Worm (Caenorhabditis elegans) whole organism, L1 larva: Measurements from ENCODE around the gene ZK673.6.
"Not testable (repeated sequence)": the region's sequence is repeated elsewhere in the genome, so short reads cannot be mapped to it uniquely, and the experiment has no call there.

Experiments
- F16B12.6 ChIP-seq: fragments of 150-350 bp; optimal IDR thresholded peaks from 2 replicates; lab custom pipeline; 2014; ENCODE audit warnings: missing biosample characterization, missing genetic modification characterization
- aly-2 ChIP-seq: fragments of 150-350 bp; optimal IDR thresholded peaks from 2 replicates; lab custom pipeline; 2014; ENCODE audit warnings: missing biosample characterization, missing genetic modification characterization
- blmp-1 ChIP-seq: fragments of 150-350 bp; optimal IDR thresholded peaks from 2 replicates; lab custom pipeline; 2014; ENCODE audit warnings: missing biosample characterization, missing genetic modification characterization
- ceh-88 ChIP-seq: fragments of 200-800 bp; sonication (Bioruptor generic); IDR thresholded peaks from 2 replicates; pipeline ENCODE4 v1.3.6; 2022; ENCODE audit warnings: missing genetic modification characterization, missing compliant biosample characterization
- ceh-90 ChIP-seq: sonication (generic microtip); optimal IDR thresholded peaks from 2 replicates; lab custom pipeline; 2016; ENCODE audit warnings: missing genetic modification characterization, missing compliant biosample characterization
- dpl-1 ChIP-seq, 3 experiments: fragments of 150-350 bp in 2 of 3; sonication (generic microtip) in 1 of 3; optimal IDR thresholded peaks; 2 replicates each; lab custom pipeline; 2014 to 2017; ENCODE audit warnings: missing biosample characterization in 3 of 3, missing genetic modification characterization in 3 of 3, missing genetic modification reagents in 3 of 3
- dsc-1 ChIP-seq: sonication (generic microtip); optimal IDR thresholded peaks from 2 replicates; lab custom pipeline; 2016; ENCODE audit warnings: mild to moderate bottlenecking, missing genetic modification characterization, missing compliant biosample characterization
- efl-1 ChIP-seq, 4 experiments: fragments of 150-350 bp; optimal IDR thresholded peaks in 3 of 4; peaks in 1 of 4; 1 replicate in 1 of 4; 2 replicates in 3 of 4; lab custom pipeline; 2014; ENCODE audit warnings: missing biosample characterization in 2 of 4, missing genetic modification characterization in 2 of 4, missing genetic modification reagents in 2 of 4
- egl-13 ChIP-seq: sonication (generic microtip); optimal IDR thresholded peaks from 2 replicates; lab custom pipeline; 2016; ENCODE audit warnings: missing genotype, missing genetic modification reagents, missing genetic modification characterization, missing compliant biosample characterization
- elt-2 ChIP-seq: sonication (generic microtip); optimal IDR thresholded peaks from 2 replicates; lab custom pipeline; 2016; ENCODE audit warnings: missing genetic modification characterization, mild to moderate bottlenecking, inconsistent platforms, missing compliant biosample characterization, missing genetic modification reagents
- ets-5 ChIP-seq: fragments of 200-800 bp; sonication (Bioruptor generic); IDR thresholded peaks from 2 replicates; pipeline ENCODE4 v1.3.6; 2022; ENCODE audit warnings: missing genetic modification characterization, missing compliant biosample characterization
- fkh-4 ChIP-seq: sonication (generic microtip); optimal IDR thresholded peaks from 2 replicates; lab custom pipeline; 2016; ENCODE audit warnings: missing compliant biosample characterization, missing genetic modification characterization, borderline replicate concordance
- grh-1 ChIP-seq: fragments of 200-800 bp; sonication (Bioruptor generic); IDR thresholded peaks from 2 replicates; pipeline ENCODE4 v1.3.6; 2022; ENCODE audit warnings: missing genetic modification reagents, missing genetic modification characterization, missing compliant biosample characterization
- hlh-4 ChIP-seq: sonication (generic microtip); optimal IDR thresholded peaks from 2 replicates; lab custom pipeline; 2016; ENCODE audit warnings: mild to moderate bottlenecking, missing genetic modification characterization, missing compliant biosample characterization
- jun-1 ChIP-seq: fragments of 150-350 bp; optimal IDR thresholded peaks from 2 replicates; lab custom pipeline; 2014; ENCODE audit warnings: missing biosample characterization, missing genetic modification reagents, missing genetic modification characterization
- lin-15B ChIP-seq: fragments of 150-350 bp; sonication (generic microtip); optimal IDR thresholded peaks from 3 replicates; lab custom pipeline; 2014; ENCODE audit warnings: missing biosample characterization, missing genetic modification characterization
- mab-9 ChIP-seq: fragments of 200-800 bp; sonication (Bioruptor generic); IDR thresholded peaks from 2 replicates; pipeline ENCODE4 v1.3.6; 2022; ENCODE audit warnings: missing genetic modification reagents, missing genetic modification characterization, missing compliant biosample characterization
- mdl-1 ChIP-seq, 2 experiments: fragments of 150-350 bp; optimal IDR thresholded peaks; 2 replicates each; lab custom pipeline; 2014 to 2017; ENCODE audit warnings: missing biosample characterization in 2 of 2, missing genetic modification characterization in 2 of 2, inconsistent platforms in 1 of 2
- mep-1 ChIP-seq: fragments of 150-350 bp; optimal IDR thresholded peaks from 2 replicates; lab custom pipeline; 2014; ENCODE audit warnings: missing biosample characterization, missing genetic modification characterization
- nhr-19 ChIP-seq: fragments of 200-800 bp; sonication (Bioruptor generic); conservative IDR thresholded peaks from 2 replicates; pipeline ENCODE4 v1.3.6; 2022; ENCODE audit warnings: missing genetic modification characterization, missing compliant biosample characterization
- nhr-47 ChIP-seq: sonication (generic microtip); optimal IDR thresholded peaks from 2 replicates; lab custom pipeline; 2016; ENCODE audit warnings: mild to moderate bottlenecking, missing genetic modification characterization, moderate library complexity, missing compliant biosample characterization
- nhr-71 ChIP-seq: sonication (generic microtip); optimal IDR thresholded peaks from 2 replicates; lab custom pipeline; 2016; ENCODE audit warnings: mild to moderate bottlenecking, missing genetic modification characterization, moderate library complexity, missing compliant biosample characterization
- nhr-76 ChIP-seq: sonication (generic microtip); optimal IDR thresholded peaks from 2 replicates; lab custom pipeline; 2017; ENCODE audit warnings: missing biosample characterization, missing genetic modification characterization
- pqm-1 ChIP-seq: sonication (generic microtip); optimal IDR thresholded peaks from 3 replicates; lab custom pipeline; 2017; ENCODE audit warnings: missing biosample characterization, missing genetic modification characterization
- skn-1 ChIP-seq: fragments of 150-350 bp; optimal IDR thresholded peaks from 2 replicates; lab custom pipeline; 2014; ENCODE audit warnings: missing biosample characterization, missing genetic modification characterization
- snu-23 ChIP-seq: sonication (generic microtip); optimal IDR thresholded peaks from 2 replicates; lab custom pipeline; 2016; ENCODE audit warnings: missing genetic modification characterization, missing compliant biosample characterization
- sox-4 ChIP-seq: sonication (generic microtip); optimal IDR thresholded peaks from 2 replicates; lab custom pipeline; 2016; ENCODE audit warnings: missing genetic modification characterization, missing compliant biosample characterization
- sup-37 ChIP-seq: fragments of 200-800 bp; sonication (Bioruptor generic); optimal IDR thresholded peaks from 2 replicates; lab custom pipeline; 2018; ENCODE audit warnings: mild to moderate bottlenecking, missing genetic modification characterization, missing compliant biosample characterization
- tbx-2 ChIP-seq: sonication (generic microtip); optimal IDR thresholded peaks from 2 replicates; lab custom pipeline; 2016; ENCODE audit warnings: missing genetic modification characterization, missing compliant biosample characterization
- tlp-1 ChIP-seq: fragments of 150-350 bp; optimal IDR thresholded peaks from 2 replicates; lab custom pipeline; 2014; ENCODE audit warnings: missing biosample characterization, missing genetic modification characterization
- vab-15 ChIP-seq: sonication (generic microtip); optimal IDR thresholded peaks from 2 replicates; lab custom pipeline; 2017; ENCODE audit warnings: missing genotype, mild to moderate bottlenecking, missing genetic modification characterization, missing compliant biosample characterization
- zag-1 ChIP-seq: fragments of 150-350 bp; optimal IDR thresholded peaks from 2 replicates; lab custom pipeline; 2014; ENCODE audit warnings: missing biosample characterization, missing genetic modification characterization
- zip-4 ChIP-seq: fragments of 200-800 bp; sonication (Bioruptor generic); optimal IDR thresholded peaks from 2 replicates; lab custom pipeline; 2018; ENCODE audit warnings: mild to moderate bottlenecking, missing genetic modification characterization, moderate library complexity, missing compliant biosample characterization
- ztf-4 ChIP-seq: fragments of 150-350 bp; optimal IDR thresholded peaks from 2 replicates; lab custom pipeline; 2014; ENCODE audit warnings: missing biosample characterization, missing genetic modification characterization

The ZK673.6 gene

ce11 chrII:10493034-10493433 lies 28.9 kb upstream of the ZK673.6 start, which contains the start of gene ZK666.8:
Gene ZK666.8 (minus strand): TSS chrII:10493134.
- TF ChIP-seq elt-2 (tag; lab: Kevin White, UChicago); mep-1; F16B12.6 (tag; lab: Kevin White, UChicago): not testable (repeated sequence)
- TF ChIP-seq, all 84 proteins: peak for 0; not testable (repeated sequence) for 84

DNA sequence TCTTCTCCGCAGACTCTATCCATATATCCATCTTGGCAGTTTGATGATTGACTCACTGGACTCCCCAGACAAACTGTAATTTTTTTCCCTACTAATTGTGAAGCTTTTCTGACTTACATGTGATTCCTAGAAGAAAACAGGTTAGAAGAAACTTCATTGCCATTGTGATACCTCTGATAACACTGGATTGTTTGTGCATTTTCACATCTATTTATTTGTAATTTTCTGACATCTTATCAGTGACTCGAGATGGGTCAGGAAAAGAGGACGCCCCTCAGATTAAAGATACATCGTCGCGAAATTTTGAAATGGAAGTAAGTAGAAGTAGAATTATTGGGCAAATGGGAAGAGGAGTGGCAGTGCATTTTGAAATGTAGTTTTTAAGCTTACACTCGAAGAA lies 26.2 kb upstream of the ZK673.6 start, which contains the start of gene clec-61:
clec-61 (minus strand) TSS at position 209 of the 400 bp plus-strand sequence.
- TF ChIP-seq elt-2 (tag; lab: Kevin White, UChicago) (peak; percentile 13), sox-4 (tag; lab: Kevin White, UChicago) (no peak)

DNA sequence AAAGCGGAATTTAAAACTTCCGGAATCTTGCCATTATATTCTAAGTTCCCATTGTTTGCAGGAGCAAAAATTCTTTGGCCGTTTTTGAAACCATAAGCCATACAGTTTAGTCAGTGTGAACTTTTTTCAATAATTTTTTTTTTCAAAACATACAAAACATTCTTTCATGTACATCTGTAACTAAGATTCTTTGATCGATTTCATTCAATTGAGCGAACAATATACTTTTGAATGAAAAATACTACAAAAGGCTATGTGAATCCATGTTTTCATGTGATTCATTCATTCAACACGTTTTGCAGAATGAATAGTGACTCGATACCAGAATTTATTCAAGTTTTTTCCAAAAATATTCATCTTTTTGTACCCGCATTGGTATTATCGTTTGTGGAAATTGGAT lies 22.6 kb upstream of the ZK673.6 start, which contains the start of gene ZK666.15:
ZK666.15 (plus strand) TSS at position 301 of the 400 bp plus-strand sequence.
- no peak for TF ChIP-seq tlp-1 (tag; lab: Kevin White, UChicago)
- no peak for TF ChIP-seq skn-1 (tag; lab: Kevin White, UChicago)
- TF ChIP-seq pqm-1 (tag; lab: Kevin White, UChicago), result no peak
- no peak for TF ChIP-seq ceh-88 (GFP tag; lab: Robert Waterston, UW)
- TF ChIP-seq vab-15 (tag; lab: Kevin White, UChicago), result no peak
- TF ChIP-seq dsc-1 (tag; lab: Kevin White, UChicago), result no peak
- no peak for TF ChIP-seq nhr-76 (tag; lab: Kevin White, UChicago)
- no peak for TF ChIP-seq zip-4 (GFP tag; lab: Kevin White, UChicago)
- no peak for TF ChIP-seq ztf-4 (tag; lab: Kevin White, UChicago)
- no peak for TF ChIP-seq hlh-4 (tag; lab: Kevin White, UChicago)
- no peak for TF ChIP-seq blmp-1 (tag; lab: Kevin White, UChicago)
- TF ChIP-seq dpl-1 (GFP tag; optimal IDR thresholded peaks at IDR 0.05; lab: Kevin White, UChicago), result no peak
- TF ChIP-seq aly-2, result no peak

DNA sequence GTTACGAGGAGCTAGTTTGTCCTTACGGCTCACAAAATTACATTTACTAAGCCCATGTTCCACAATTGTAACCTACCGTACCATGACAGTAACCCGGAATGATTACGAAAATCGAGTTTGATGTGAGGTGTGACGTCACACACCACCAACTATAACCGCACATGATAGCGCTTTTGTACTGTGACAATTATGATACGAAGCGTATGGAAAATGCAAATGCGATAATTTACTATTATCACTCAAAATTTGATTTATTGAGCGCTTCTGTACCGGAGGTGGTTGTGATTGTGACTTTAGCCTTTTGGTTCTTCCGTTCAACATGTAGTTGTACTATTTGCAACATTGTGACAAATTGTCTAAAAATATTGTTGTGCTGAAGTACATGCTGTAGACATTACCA lies 21.5 kb upstream of the ZK673.6 start:
- TF ChIP-seq nhr-76 (tag; lab: Kevin White, UChicago) (no peak), mab-9 (GFP tag; lab: Robert Waterston, UW) (no peak), efl-1 (optimal IDR thresholded peaks at IDR 0.05; lab: Kevin White, UChicago) (no peak), efl-1 (GFP tag; optimal IDR thresholded peaks at IDR 0.05 in 1 of 2; lab: Kevin White, UChicago) (peak in 1 of 2 experiments; percentile 86), nhr-19 (GFP tag; lab: Robert Waterston, UW) (no peak), elt-2 (tag; lab: Kevin White, UChicago) (peak; percentile 46)
- TF ChIP-seq, all 84 proteins: peak for 2

DNA sequence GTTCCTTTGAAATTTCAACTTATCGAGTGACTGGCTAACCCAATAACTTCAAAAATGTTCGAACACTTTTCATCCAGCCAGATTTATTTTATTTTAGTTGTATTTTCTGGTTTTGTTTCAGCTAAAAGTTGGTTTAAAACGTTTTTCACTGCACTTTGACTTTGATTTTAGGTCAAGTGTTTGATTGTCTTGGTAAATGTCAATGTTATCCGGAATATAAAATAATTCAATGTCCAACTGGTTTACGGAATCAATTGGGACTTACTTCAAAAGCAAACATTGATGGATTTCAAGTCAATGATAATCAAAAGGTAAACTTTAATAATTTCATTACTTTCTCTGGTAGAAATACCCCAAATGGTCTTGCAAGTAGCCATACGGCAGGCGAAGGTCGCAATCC lies 19.7 kb upstream of the ZK673.6 start:
- TF ChIP-seq sup-37 (GFP tag; lab: Kevin White, UChicago) (no peak), lin-15B (tag; lab: Kevin White, UChicago) (no peak), mdl-1 (tag; optimal IDR thresholded peaks at IDR 0.05; lab: Kevin White, UChicago) (no peak), zag-1 (tag; lab: Kevin White, UChicago) (no peak), ets-5 (GFP tag; lab: Robert Waterston, UW) (no peak), grh-1 (no peak), nhr-71 (no peak), ceh-88 (GFP tag; lab: Robert Waterston, UW) (no peak), sox-4 (tag; lab: Kevin White, UChicago) (no peak), F16B12.6 (tag; lab: Kevin White, UChicago) (no peak), snu-23 (GFP tag; lab: Kevin White, UChicago) (no peak), jun-1 (tag; lab: Kevin White, UChicago) (no peak), tbx-2 (no peak), fkh-4 (no peak), egl-13 (tag; lab: Kevin White, UChicago) (no peak), ceh-90 (no peak), nhr-47 (tag; lab: Kevin White, UChicago) (no peak)
